Worm (Caenorhabditis elegans) whole organism, L4/young adult: ENCODE measurements around the gene nhr-270.

ENCODE experiments used
- W03F9.2 ChIP-seq: fragments of 150-350 bp; optimal IDR thresholded peaks from 2 replicates; lab custom pipeline; 2014; ENCODE audit warnings: missing biosample characterization, missing genetic modification characterization
- dao-5 ChIP-seq: sonication (generic microtip); optimal IDR thresholded peaks from 2 replicates; lab custom pipeline; 2016; ENCODE audit warnings: missing genotype, missing genetic modification characterization, moderate library complexity, missing compliant biosample characterization
- him-1 ChIP-seq: sonication (generic microtip); optimal IDR thresholded peaks from 2 replicates; lab custom pipeline; 2016; ENCODE audit warnings: missing genotype, missing genetic modification reagents, missing genetic modification characterization, missing compliant biosample characterization

DNA sequence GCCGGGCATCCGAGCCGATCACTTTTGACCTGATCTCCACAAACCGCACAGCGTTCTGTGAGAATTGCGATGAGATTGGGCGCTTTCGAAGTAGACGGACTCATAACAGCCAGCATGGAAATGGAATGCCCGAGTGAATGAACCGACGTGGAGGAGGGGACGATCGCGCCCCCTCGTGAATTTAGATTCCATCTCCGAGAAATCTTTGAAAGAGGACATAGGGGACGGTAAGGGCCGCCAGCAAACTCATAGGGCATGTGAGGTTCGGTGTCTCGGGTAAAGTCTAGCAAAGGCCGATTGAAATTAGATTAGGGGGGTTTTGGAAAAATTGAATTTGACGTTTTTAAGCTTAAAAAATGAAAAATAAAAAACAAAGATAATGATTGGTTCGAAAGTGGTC is at the start of gene nhr-270:
- TF ChIP-seq him-1 (tag; lab: Kevin White, UChicago): no peak
- no peak for TF ChIP-seq W03F9.2 (tag; lab: Kevin White, UChicago)
- no peak for TF ChIP-seq dao-5 (tag; lab: Kevin White, UChicago)
